Fruit fly (Drosophila melanogaster) S2 (cell line): ENCODE data around the gene CG31437.

Source experiments
- CG8478 ChIP-seq: fragments of >200 bp; optimal IDR thresholded peaks from 2 replicates; lab custom pipeline; 2018
- CTCF ChIP-seq, 2 experiments: fragments of >200 bp; optimal IDR thresholded peaks; 2 replicates each; lab custom pipeline; 2018

The CG31437 gene

dm6 chr3R:25383400-25383799 lies at the start of gene CG31437:
Gene CG31437, plus strand, starts transcription at chr3R:25383700.
- TF ChIP-seq CTCF (optimal IDR thresholded peaks at IDR 0.05; lab: Kevin White, UChicago): no peak
- TF ChIP-seq CG8478: no peak

dm6 chr3R:25335065-25335464 lies 48.4 kb upstream of the CG31437 start, which contains the start of the genes CG10669 and CG11902:
Gene CG10669, minus strand, starts transcription at chr3R:25335243.
Gene CG11902, plus strand, starts transcription at chr3R:25335257.
- TF ChIP-seq CG8478 (no peak), CTCF (optimal IDR thresholded peaks at IDR 0.05; lab: Kevin White, UChicago) (no peak)

- TF ChIP-seq CTCF (optimal IDR thresholded peaks at IDR 0.05; lab: Kevin White, UChicago): no peak
- TF ChIP-seq CG8478: no peak
Measured at dm6 chr3R:25339952-25340351, 43.5 kb upstream of the CG31437 start, which contains the start of gene rha. Gene rha, plus strand, starts transcription at chr3R:25340252.

- TF ChIP-seq CTCF (optimal IDR thresholded peaks at IDR 0.05; lab: Kevin White, UChicago): no peak
- TF ChIP-seq CG8478: no peak
Measured at dm6 chr3R:25346899-25347298, 36.6 kb upstream of the CG31437 start, which contains the start of gene tobi. Gene tobi, minus strand, starts transcription at chr3R:25346921.

- TF ChIP-seq CTCF (optimal IDR thresholded peaks at IDR 0.05; lab: Kevin White, UChicago): no peak
- no peak for TF ChIP-seq CG8478
Measured at dm6 chr3R:25357985-25358384, 25.5 kb upstream of the CG31437 start, which contains the start of gene ND-49L. Gene ND-49L, plus strand, starts transcription at chr3R:25358285.

dm6 chr3R:25382681-25383080 lies 819 bp upstream of the CG31437 start, which contains the start of gene alrm:
Gene alrm, minus strand, starts transcription at chr3R:25382781.
- TF ChIP-seq CTCF (optimal IDR thresholded peaks at IDR 0.05; lab: Kevin White, UChicago) (no peak), CG8478 (no peak)

- TF ChIP-seq CTCF (optimal IDR thresholded peaks at IDR 0.05; lab: Kevin White, UChicago) (no peak), CG8478 (no peak)
Measured at dm6 chr3R:25384206-25384605, 706 bp downstream of the CG31437 start.

- TF ChIP-seq CTCF (optimal IDR thresholded peaks at IDR 0.05; lab: Kevin White, UChicago): no peak
- no peak for TF ChIP-seq CG8478
Measured at dm6 chr3R:25388522-25388921, 5.0 kb downstream of the CG31437 start.

- TF ChIP-seq CG8478 (no peak), CTCF (optimal IDR thresholded peaks at IDR 0.05; lab: Kevin White, UChicago) (no peak)
Measured at dm6 chr3R:25400545-25400944, 17.0 kb downstream of the CG31437 start, which contains the start of gene Muc96D. Gene Muc96D, minus strand, starts transcription at chr3R:25400645.

dm6 chr3R:25427175-25427574 lies 43.7 kb downstream of the CG31437 start:
- TF ChIP-seq CG8478 (no peak), CTCF (optimal IDR thresholded peaks at IDR 0.05; lab: Kevin White, UChicago) (peak; percentile 50 to 52)
